Fruit fly (Drosophila melanogaster) whole organism, wandering third instar larva: ENCODE data around the gene MED26.
A peak's percentile ranks its signal among the peaks of the same experiment; 100 is the strongest.

Experiments
- Abd-B ChIP-seq: fragments of >200 bp; optimal IDR thresholded peaks from 2 replicates; lab custom pipeline; 2017; ENCODE audit warnings: missing biosample characterization, missing genetic modification characterization
- CG9705 ChIP-seq: fragments of 200-800 bp; sonication (Bioruptor generic); optimal IDR thresholded peaks from 2 replicates; lab custom pipeline; 2018; ENCODE audit warnings: missing biosample characterization, mild to moderate bottlenecking, missing genetic modification characterization
- GATAd ChIP-seq: sonication (Bioruptor generic); optimal IDR thresholded peaks from 2 replicates; lab custom pipeline; 2016; ENCODE audit warnings: missing biosample characterization, missing genetic modification characterization
- Hnf4 ChIP-seq: fragments of 200-800 bp; sonication (Bioruptor generic); optimal IDR thresholded peaks from 2 replicates; lab custom pipeline; 2016; ENCODE audit warnings: missing biosample characterization, mild to moderate bottlenecking, missing genetic modification characterization
- N ChIP-seq: fragments of >200 bp; optimal IDR thresholded peaks from 2 replicates; lab custom pipeline; 2018; ENCODE audit warnings: missing biosample characterization, missing external identifiers, missing genetic modification characterization
- OdsH ChIP-seq: fragments of 200-800 bp; sonication (Bioruptor generic); optimal IDR thresholded peaks from 2 replicates; lab custom pipeline; 2016; ENCODE audit warnings: missing biosample characterization, mild to moderate bottlenecking, missing genetic modification characterization
- Rel ChIP-seq, 2 experiments: fragments of 200-800 bp; sonication (Bioruptor generic) in 1 of 2; optimal IDR thresholded peaks; 2 replicates in 1 of 2; 3 replicates in 1 of 2; lab custom pipeline; 2016 to 2019; ENCODE audit warnings: mild to moderate bottlenecking in 2 of 2, missing biosample characterization in 2 of 2, missing genetic modification characterization in 2 of 2, moderate library complexity in 1 of 2
- Vsx2 ChIP-seq: fragments of 200-300, 225-300 bp; sonication (Bioruptor generic); optimal IDR thresholded peaks from 2 replicates; lab custom pipeline; 2018; ENCODE audit warnings: missing biosample characterization, missing genetic modification characterization; ENCODE audit not compliant: partially characterized antibody
- br ChIP-seq: fragments of 200-800 bp; sonication (Bioruptor generic); optimal IDR thresholded peaks from 2 replicates; lab custom pipeline; 2016; ENCODE audit warnings: missing biosample characterization, missing genetic modification characterization
- brk ChIP-seq: fragments of 200-800 bp; sonication (Bioruptor generic); optimal IDR thresholded peaks from 2 replicates; lab custom pipeline; 2016; ENCODE audit warnings: missing biosample characterization, mild to moderate bottlenecking, missing genetic modification characterization
- dmrt93B ChIP-seq: fragments of 200-800 bp; sonication (Bioruptor generic); optimal IDR thresholded peaks from 2 replicates; lab custom pipeline; 2018; ENCODE audit warnings: missing biosample characterization, mild to moderate bottlenecking, missing genetic modification characterization
- dsf ChIP-seq: sonication (Bioruptor generic); optimal IDR thresholded peaks from 2 replicates; lab custom pipeline; 2016; ENCODE audit warnings: missing biosample characterization, missing genetic modification characterization, borderline replicate concordance
- ey ChIP-seq: fragments of 200-800 bp; sonication (Bioruptor generic); optimal IDR thresholded peaks from 2 replicates; lab custom pipeline; 2016; ENCODE audit warnings: missing biosample characterization, missing genetic modification characterization
- foxo ChIP-seq, 2 experiments: fragments of 200-800 bp; sonication (Bioruptor generic); optimal IDR thresholded peaks; 2 replicates in 1 of 2; 3 replicates in 1 of 2; lab custom pipeline; 2016 to 2017; ENCODE audit warnings: missing biosample characterization in 2 of 2, missing genetic modification characterization in 2 of 2
- fru ChIP-seq: fragments of 200-800 bp; sonication (Bioruptor generic); optimal IDR thresholded peaks from 3 replicates; lab custom pipeline; 2016; ENCODE audit warnings: missing biosample characterization, mild to moderate bottlenecking, missing genetic modification characterization
- h ChIP-seq: fragments of 200-800 bp; sonication (Bioruptor generic); optimal IDR thresholded peaks from 3 replicates; lab custom pipeline; 2016; ENCODE audit warnings: missing biosample characterization, mild to moderate bottlenecking, missing genetic modification characterization
- lola ChIP-seq: fragments of >200 bp; optimal IDR thresholded peaks from 2 replicates; lab custom pipeline; 2017; ENCODE audit warnings: missing biosample characterization, missing genetic modification characterization
- pan ChIP-seq: fragments of >200 bp; optimal IDR thresholded peaks from 2 replicates; lab custom pipeline; 2017
- psq ChIP-seq: fragments of 200-800 bp; sonication (Bioruptor generic); optimal IDR thresholded peaks from 3 replicates; lab custom pipeline; 2017; ENCODE audit warnings: missing biosample characterization, mild to moderate bottlenecking, missing genetic modification characterization, moderate library complexity
- rgr ChIP-seq: fragments of 200-800 bp; sonication (Bioruptor generic); optimal IDR thresholded peaks from 3 replicates; lab custom pipeline; 2016; ENCODE audit warnings: missing biosample characterization, mild to moderate bottlenecking, missing genetic modification characterization
- sv ChIP-seq: fragments of 200-800 bp; sonication (Bioruptor generic); optimal IDR thresholded peaks from 3 replicates; lab custom pipeline; 2016; ENCODE audit warnings: missing biosample characterization, missing genetic modification characterization
- tai ChIP-seq: sonication (Bioruptor generic); optimal IDR thresholded peaks from 2 replicates; lab custom pipeline; 2016; ENCODE audit warnings: missing biosample characterization, missing genetic modification characterization
- usp ChIP-seq: fragments of >200 bp; optimal IDR thresholded peaks from 2 replicates; lab custom pipeline; 2017; ENCODE audit warnings: missing biosample characterization, missing genetic modification characterization
- woc ChIP-seq: sonication (Bioruptor generic); optimal IDR thresholded peaks from 2 replicates; lab custom pipeline; 2016; ENCODE audit warnings: missing biosample characterization, mild to moderate bottlenecking, missing genetic modification characterization

The MED26 gene

DNA sequence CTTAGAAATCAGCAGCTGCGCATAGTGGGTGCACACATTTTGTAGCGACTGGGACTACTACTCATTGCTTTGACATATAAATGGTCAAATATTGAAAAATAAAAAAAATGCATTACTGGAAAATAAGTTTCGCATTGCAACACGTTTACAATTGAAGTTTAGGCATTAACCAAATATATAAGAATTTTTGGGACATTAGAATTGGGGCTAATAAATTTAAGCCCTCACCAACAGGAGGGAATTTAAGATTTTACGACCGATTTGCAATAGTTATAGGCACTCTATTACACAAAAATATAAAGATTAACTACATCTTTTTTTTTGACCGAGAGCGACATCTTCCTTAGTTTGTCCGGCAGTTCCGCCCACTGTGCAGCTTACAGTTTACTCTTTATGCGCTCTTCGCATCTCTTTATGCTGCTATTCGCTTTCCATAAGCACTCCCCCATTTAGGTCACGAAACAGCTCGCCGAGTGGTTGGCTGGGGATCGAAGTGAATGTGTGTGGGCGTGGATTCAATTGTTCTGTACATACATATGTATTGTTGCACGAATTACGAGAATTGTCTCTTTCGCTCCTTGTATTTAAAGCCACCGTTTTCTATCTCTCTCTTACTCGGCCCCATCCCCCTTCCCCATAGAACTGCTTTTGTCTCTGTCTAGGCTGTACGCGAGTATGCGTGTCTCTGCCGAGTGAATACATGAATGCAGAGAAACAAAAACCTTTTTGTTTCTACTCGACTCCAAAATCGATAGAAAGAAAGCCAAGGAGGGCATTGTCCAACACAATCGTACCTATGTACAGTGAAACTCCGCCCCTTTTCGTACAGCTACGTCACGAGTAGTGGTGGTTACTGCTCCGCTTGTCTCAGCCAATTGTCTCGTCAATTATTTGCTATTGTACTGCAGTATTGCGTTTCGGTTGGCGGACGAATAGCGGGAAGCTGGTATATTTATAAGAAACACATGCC lies 18.9 kb upstream of the MED26 start:
- TF ChIP-seq dmrt93B (GFP tag; lab: Kevin White, UChicago) (peak; percentile 44), GATAd (GFP tag; lab: Kevin White, UChicago) (no peak), Vsx2 (no peak), sv (GFP tag; lab: Kevin White, UChicago) (peak; percentile 78), brk (GFP tag; lab: Kevin White, UChicago) (peak; percentile 0), OdsH (GFP tag; lab: Kevin White, UChicago) (peak; percentile 59), woc (peak; percentile 69), h (GFP tag; lab: Kevin White, UChicago) (peak; percentile 64), fru (GFP tag; lab: Kevin White, UChicago) (peak; percentile 72), Rel (GFP tag; optimal IDR thresholded peaks at IDR 0.05; lab: Kevin White, UChicago) (no peak), Rel (tag; optimal IDR thresholded peaks at IDR 0.05; lab: Kevin White, UChicago) (no peak), pan (lab: Kevin White, UChicago) (no peak), rgr (GFP tag; lab: Kevin White, UChicago) (peak; percentile 60), br (peak; percentile 54), ey (GFP tag; lab: Kevin White, UChicago) (peak; percentile 72), tai (GFP tag; lab: Kevin White, UChicago) (peak; percentile 32), foxo (GFP tag; optimal IDR thresholded peaks at IDR 0.05; lab: Kevin White, UChicago) (peak in 1 of 2 experiments; percentile 63), psq (GFP tag; lab: Kevin White, UChicago) (peak; percentile 68), Hnf4 (GFP tag; lab: Kevin White, UChicago) (peak; percentile 60)
- TF ChIP-seq, all 38 proteins: peak for 14

- TF ChIP-seq Hnf4 (GFP tag; lab: Kevin White, UChicago) = no peak
- no peak for TF ChIP-seq lola (GFP tag; lab: Kevin White, UChicago)
- no peak for TF ChIP-seq dsf (GFP tag; lab: Kevin White, UChicago)
- no peak for TF ChIP-seq Abd-B
- no peak for TF ChIP-seq Rel (GFP tag; optimal IDR thresholded peaks at IDR 0.05; lab: Kevin White, UChicago)
- TF ChIP-seq Rel (tag; optimal IDR thresholded peaks at IDR 0.05; lab: Kevin White, UChicago) = no peak
- no peak for TF ChIP-seq usp
- TF ChIP-seq Vsx2 = no peak
Observed at dm6 chr4:806960-807359, 18.2 kb upstream of the MED26 start.

dm6 chr4:788350-788749 lies 428 bp downstream of the MED26 start:
- peak; percentile 11 for TF ChIP-seq woc
- TF ChIP-seq N = peak; percentile 34
- no peak for TF ChIP-seq tai (GFP tag; lab: Kevin White, UChicago)

- peak; percentile 40 for TF ChIP-seq Hnf4 (GFP tag; lab: Kevin White, UChicago)
- TF ChIP-seq CG9705 = no peak
- TF ChIP-seq tai (GFP tag; lab: Kevin White, UChicago) = peak; percentile 21
- peak; percentile 60 for TF ChIP-seq brk (GFP tag; lab: Kevin White, UChicago)
- TF ChIP-seq woc = peak; percentile 55
- TF ChIP-seq foxo (GFP tag; optimal IDR thresholded peaks at IDR 0.05; lab: Kevin White, UChicago) = no peak
- TF ChIP-seq, all 38 proteins: peak for 4
Observed at dm6 chr4:787389-787822, 1.4 kb downstream of the MED26 start.
